Fruit fly (Drosophila melanogaster): ENCODE measurements around the gene EloA.

Gene EloA

dm6 chr3R:23239934-23240632, 11.3 kb upstream of the EloA start (continued):
- TF ChIP-seq pfk (GFP tag; optimal IDR thresholded peaks at IDR 0.05), result no peak
- TF ChIP-seq CG9727 (GFP tag; optimal IDR thresholded peaks at IDR 0.05), result peak; percentile 69
- no peak for TF ChIP-seq prd (optimal IDR thresholded peaks at IDR 0.05)
- TF ChIP-seq prd (GFP tag; IDR thresholded peaks at IDR 0.05), result peak; percentile 71
- TF ChIP-seq CG10431 (GFP tag; optimal IDR thresholded peaks at IDR 0.05), result no peak
- peak; percentile 53 for TF ChIP-seq bab2 (GFP tag; optimal IDR thresholded peaks at IDR 0.05)
- peak; percentile 2 to 27 for TF ChIP-seq chif (GFP tag; optimal IDR thresholded peaks at IDR 0.05)
- TF ChIP-seq CG9876 (GFP tag; optimal IDR thresholded peaks at IDR 0.05), result no peak
- TF ChIP-seq unc-4 (GFP tag; IDR thresholded peaks at IDR 0.05; ENCODE audit: partially characterized antibody), result no peak
- no peak for TF ChIP-seq Lim3 (GFP tag; IDR thresholded peaks at IDR 0.05)
- no peak for TF ChIP-seq CG31388 (GFP tag; optimal IDR thresholded peaks at IDR 0.05)
- no peak for TF ChIP-seq CG5953 (GFP tag; IDR thresholded peaks at IDR 0.05)
- TF ChIP-seq CG4360 (GFP tag; IDR thresholded peaks at IDR 0.05), result peak; percentile 55
- peak; percentile 50 for TF ChIP-seq Abd-B (GFP tag; optimal IDR thresholded peaks at IDR 0.05)
- no peak for TF ChIP-seq CG18011 (GFP tag; optimal IDR thresholded peaks at IDR 0.05)
- peak; percentile 87 for TF ChIP-seq CG7839 (tag; optimal IDR thresholded peaks at IDR 0.05)
- no peak for TF ChIP-seq fru (optimal IDR thresholded peaks at IDR 0.05)
- peak; percentile 22 for TF ChIP-seq NfI (GFP tag; optimal IDR thresholded peaks at IDR 0.05)
- peak; percentile 82 for TF ChIP-seq CG7556 (GFP tag; optimal IDR thresholded peaks at IDR 0.05)
- peak; percentile 43 for TF ChIP-seq pum (GFP tag; optimal IDR thresholded peaks at IDR 0.05)
- peak; percentile 72 for TF ChIP-seq CG11247 (GFP tag; IDR thresholded peaks at IDR 0.05)
- TF ChIP-seq Myb (GFP tag; optimal IDR thresholded peaks at IDR 0.05), result peak; percentile 20
- TF ChIP-seq CG14667 (GFP tag; IDR thresholded peaks at IDR 0.05), result peak; percentile 34
- TF ChIP-seq mirr (GFP tag; optimal IDR thresholded peaks at IDR 0.05), result no peak
- peak; percentile 56; the same call in 1 of the 3 replicates for TF ChIP-seq CG11093 (GFP tag; IDR thresholded peaks at IDR 0.05)
- TF ChIP-seq tna (GFP tag; IDR thresholded peaks at IDR 0.05; ENCODE audit: partially characterized antibody), result no peak
- TF ChIP-seq CG4328 (GFP tag; optimal IDR thresholded peaks at IDR 0.05), result no peak
- peak; percentile 72; the same call in 2 of the 3 replicates for TF ChIP-seq so (GFP tag; IDR thresholded peaks at IDR 0.05)
- peak; percentile 27 for TF ChIP-seq Camta (GFP tag; optimal IDR thresholded peaks at IDR 0.05)
- TF ChIP-seq vvl (GFP tag; IDR thresholded peaks at IDR 0.05), result peak; percentile 79
- TF ChIP-seq bsh (GFP tag; optimal IDR thresholded peaks at IDR 0.05), result peak in 1 of 2 experiments; percentile 65
- peak; percentile 45 for TF ChIP-seq slp2 (GFP tag; optimal IDR thresholded peaks at IDR 0.05)
- no peak for TF ChIP-seq CG30431 (GFP tag; optimal IDR thresholded peaks at IDR 0.05)
- TF ChIP-seq Elba2 (GFP tag; optimal IDR thresholded peaks at IDR 0.05), result no peak
- TF ChIP-seq CG32532 (GFP tag; IDR thresholded peaks at IDR 0.05), result peak; percentile 72
- TF ChIP-seq hbn (GFP tag; IDR thresholded peaks at IDR 0.05; ENCODE audit: partially characterized antibody), result no peak
- peak; percentile 15 for TF ChIP-seq CG1529 (GFP tag; optimal IDR thresholded peaks at IDR 0.05)
- TF ChIP-seq zen2 (GFP tag; IDR thresholded peaks at IDR 0.05; ENCODE audit: partially characterized antibody), result no peak
- TF ChIP-seq pzg (GFP tag; optimal IDR thresholded peaks at IDR 0.05), result no peak
- no peak for TF ChIP-seq zf30C (GFP tag; optimal IDR thresholded peaks at IDR 0.05)
- no peak for TF ChIP-seq ab (GFP tag; optimal IDR thresholded peaks at IDR 0.05)
- no peak for TF ChIP-seq CG12155 (GFP tag; optimal IDR thresholded peaks at IDR 0.05)
- TF ChIP-seq Oli (tag; optimal IDR thresholded peaks at IDR 0.05), result peak; percentile 49
- no peak for TF ChIP-seq cg (GFP tag; optimal IDR thresholded peaks at IDR 0.05)
- TF ChIP-seq nerfin-1 (tag; optimal IDR thresholded peaks at IDR 0.05), result peak; percentile 79
- TF ChIP-seq CG17802 (tag; optimal IDR thresholded peaks at IDR 0.05), result no peak
- peak; percentile 73; the same call in 2 of the 3 replicates for TF ChIP-seq Mrtf (GFP tag; IDR thresholded peaks at IDR 0.05)
- TF ChIP-seq HLH4C (GFP tag; IDR thresholded peaks at IDR 0.05; ENCODE audit: partially characterized antibody), result no peak
- TF ChIP-seq CG17912 (GFP tag; optimal IDR thresholded peaks at IDR 0.05), result no peak
- TF ChIP-seq NK7.1 (GFP tag; optimal IDR thresholded peaks at IDR 0.05), result no peak
